Worm (Caenorhabditis elegans): ENCODE measurements around the gene C54E4.1.
A peak's percentile ranks its signal among the peaks of the same experiment; 100 is the strongest.

Gene C54E4.1

DNA sequence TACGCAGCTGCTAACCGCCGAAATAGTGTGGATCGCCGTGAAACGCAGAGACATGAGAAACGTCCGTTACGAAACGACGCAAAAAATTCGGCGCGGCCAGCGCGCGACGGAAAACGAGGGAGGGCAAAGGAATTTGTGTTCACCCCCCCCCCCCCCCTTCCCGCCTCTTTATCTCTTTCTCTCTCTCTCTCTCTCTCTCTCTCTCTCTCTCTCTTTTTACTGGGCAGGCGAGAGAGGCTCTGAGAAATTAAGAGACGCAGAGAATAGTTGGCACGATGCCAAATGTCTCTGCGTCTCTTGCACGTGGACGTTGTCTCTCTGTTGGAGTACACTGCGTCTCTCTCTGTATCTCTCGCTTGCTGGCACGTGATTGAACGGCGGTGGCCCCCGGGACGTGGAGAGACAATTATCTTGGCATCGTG, 44.0 kb downstream of the C54E4.1 start (continued):
- peak; percentile 85 for TF ChIP-seq rcor-1 (GFP tag; IDR thresholded peaks at IDR 0.05)
- TF ChIP-seq ekl-4 (GFP tag; IDR thresholded peaks at IDR 0.05) = peak; percentile 93
- peak; percentile 60 for TF ChIP-seq ztf-18 (tag; optimal IDR thresholded peaks at IDR 0.05)
- TF ChIP-seq ets-4 (GFP tag; optimal IDR thresholded peaks at IDR 0.05) = peak; percentile 78
- TF ChIP-seq let-526 (GFP tag; IDR thresholded peaks at IDR 0.05) = peak; percentile 93
- no peak for TF ChIP-seq dpl-1 (GFP tag; optimal IDR thresholded peaks at IDR 0.05)
- TF ChIP-seq ztf-6 (GFP tag; IDR thresholded peaks at IDR 0.05) = 0 out of 2 replicates have a peak, but pooled peaks have one; percentile 57
- TF ChIP-seq him-1 (tag; optimal IDR thresholded peaks at IDR 0.05) = no peak
- no peak for TF ChIP-seq zim-3 (tag; optimal IDR thresholded peaks at IDR 0.05)
- TF ChIP-seq bed-2 (GFP tag; IDR thresholded peaks at IDR 0.05) = peak; percentile 62; the same call in 1 of the 2 replicates
- TF ChIP-seq pha-4 (tag; optimal IDR thresholded peaks at IDR 0.05) = peak; percentile 50
- peak; percentile 14 for TF ChIP-seq F10E7.11 (tag; optimal IDR thresholded peaks at IDR 0.05)
- TF ChIP-seq Y79H2A.3 (GFP tag; conservative IDR thresholded peaks at IDR 0.05) = no peak
- TF ChIP-seq K11D2.4 (GFP tag; IDR thresholded peaks at IDR 0.05) = peak; percentile 97
- TF ChIP-seq Y67H2A.10 (GFP tag; conservative IDR thresholded peaks at IDR 0.05) = no peak
- no peak for TF ChIP-seq ama-1 (optimal IDR thresholded peaks at IDR 0.05)
- TF ChIP-seq ama-1 (GFP tag; optimal IDR thresholded peaks at IDR 0.05) = no peak
- peak; percentile 95 for TF ChIP-seq madf-10 (tag; optimal IDR thresholded peaks at IDR 0.05)
- TF ChIP-seq nfya-2 (GFP tag; IDR thresholded peaks at IDR 0.05) = no peak
- TF ChIP-seq attf-6 (GFP tag; IDR thresholded peaks at IDR 0.05) = no peak
- peak; percentile 90 for TF ChIP-seq egl-18 (GFP tag; IDR thresholded peaks at IDR 0.05)
- TF ChIP-seq ceh-58 (GFP tag; IDR thresholded peaks at IDR 0.05) = no peak
- peak; percentile 3 for TF ChIP-seq nhr-27 (tag; optimal IDR thresholded peaks at IDR 0.05)
- TF ChIP-seq ceh-40 (GFP tag; IDR thresholded peaks at IDR 0.05) = no peak
- peak; percentile 88 to 90 for TF ChIP-seq let-607 (tag; optimal IDR thresholded peaks at IDR 0.05)
- peak; percentile 94 for TF ChIP-seq F57C9.4 (tag; optimal IDR thresholded peaks at IDR 0.05)
- TF ChIP-seq ztf-28 (GFP tag; IDR thresholded peaks at IDR 0.05) = no peak
- no peak for TF ChIP-seq F23B12.7 (tag; optimal IDR thresholded peaks at IDR 0.05; ENCODE audit: insufficient read depth)
- TF ChIP-seq chd-7 (tag; optimal IDR thresholded peaks at IDR 0.05) = peak; percentile 99
- peak; percentile 84 for TF ChIP-seq lin-54 (GFP tag; optimal IDR thresholded peaks at IDR 0.05)
- TF ChIP-seq C17E4.6 (GFP tag; IDR thresholded peaks at IDR 0.05) = peak; percentile 47
- TF ChIP-seq attf-3 (GFP tag; conservative IDR thresholded peaks at IDR 0.05) = peak; percentile 40; the same call in 1 of the 2 replicates
- peak; percentile 97 for TF ChIP-seq hmg-1.2 (GFP tag; IDR thresholded peaks at IDR 0.05)
- no peak for TF ChIP-seq snpc-3.4 (tag; optimal IDR thresholded peaks at IDR 0.05)
- no peak for TF ChIP-seq F55B11.4 (tag; optimal IDR thresholded peaks at IDR 0.05; ENCODE audit: borderline replicate concordance, insufficient read depth)
- TF ChIP-seq ccch-3 (GFP tag; optimal IDR thresholded peaks at IDR 0.05) = no peak
- peak; percentile 84 for TF ChIP-seq athp-1 (tag; optimal IDR thresholded peaks at IDR 0.05)
- TF ChIP-seq ceh-100 (GFP tag; IDR thresholded peaks at IDR 0.05) = peak; percentile 33; the same call in 1 of the 2 replicates
- TF ChIP-seq B0336.3 (GFP tag; IDR thresholded peaks at IDR 0.05) = peak; percentile 99
- TF ChIP-seq attf-5 (GFP tag; optimal IDR thresholded peaks at IDR 0.05) = peak; percentile 92
- TF ChIP-seq Y95B8A.8 (GFP tag; IDR thresholded peaks at IDR 0.05) = no peak
- no peak for TF ChIP-seq madf-8 (GFP tag; conservative IDR thresholded peaks at IDR 0.05)
- TF ChIP-seq lir-1 (GFP tag; conservative IDR thresholded peaks at IDR 0.05) = peak; percentile 83
- peak; percentile 100 for TF ChIP-seq zfh-2 (GFP tag; conservative IDR thresholded peaks at IDR 0.05)
- peak; percentile 90 for TF ChIP-seq F22D6.2 (tag; optimal IDR thresholded peaks at IDR 0.05)
- peak; percentile 29; the same call in 1 of the 2 replicates for TF ChIP-seq madf-6 (GFP tag; IDR thresholded peaks at IDR 0.05)
- TF ChIP-seq rec-8 (tag; optimal IDR thresholded peaks at IDR 0.05) = no peak
- no peak for TF ChIP-seq cebp-2 (GFP tag; IDR thresholded peaks at IDR 0.05)
- TF ChIP-seq nfya-1 (tag; optimal IDR thresholded peaks at IDR 0.05; ENCODE audit: borderline replicate concordance, insufficient read depth) = no peak
